Worm (Caenorhabditis elegans): ENCODE data around the gene F31D5.2.

The F31D5.2 gene

DNA sequence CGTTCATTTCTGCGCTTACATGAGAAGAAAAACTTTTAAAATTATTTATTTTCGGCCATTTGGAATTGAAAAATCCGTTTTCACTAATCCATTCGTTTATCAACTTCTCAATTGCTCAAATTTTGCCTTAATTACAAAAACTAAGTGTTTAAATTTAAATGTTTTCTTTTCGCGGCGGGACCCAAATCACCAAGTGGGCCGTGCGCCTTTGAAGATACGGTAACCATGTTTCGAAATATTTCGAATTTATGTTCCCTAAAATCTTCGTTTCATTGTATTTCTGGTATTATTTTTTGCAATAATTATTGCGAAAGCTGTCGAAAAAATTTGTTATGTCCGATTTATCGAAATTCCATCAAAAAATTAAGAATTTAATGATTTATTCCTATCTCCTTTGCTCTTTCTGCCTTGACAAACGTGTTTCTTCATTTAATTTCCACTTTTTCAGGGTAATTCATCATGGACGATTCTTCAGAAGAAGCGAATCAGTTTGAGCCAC is 11.2 kb downstream of the F31D5.2 start, which contains the start of gene C16A11.4:
Gene C16A11.4, plus strand, starts transcription at position 449 of the 499 bp plus-strand sequence.
- TF ChIP-seq pha-4 (GFP tag; IDR thresholded peaks at IDR 0.05) = no peak
- TF ChIP-seq pha-4 (tag; optimal IDR thresholded peaks at IDR 0.05) = no peak
- TF ChIP-seq lin-38 (GFP tag; IDR thresholded peaks at IDR 0.05) = peak; percentile 28
- TF ChIP-seq nhr-10 (tag; optimal IDR thresholded peaks at IDR 0.05) = no peak
- no peak for TF ChIP-seq daf-8 (GFP tag; IDR thresholded peaks at IDR 0.05)

DNA sequence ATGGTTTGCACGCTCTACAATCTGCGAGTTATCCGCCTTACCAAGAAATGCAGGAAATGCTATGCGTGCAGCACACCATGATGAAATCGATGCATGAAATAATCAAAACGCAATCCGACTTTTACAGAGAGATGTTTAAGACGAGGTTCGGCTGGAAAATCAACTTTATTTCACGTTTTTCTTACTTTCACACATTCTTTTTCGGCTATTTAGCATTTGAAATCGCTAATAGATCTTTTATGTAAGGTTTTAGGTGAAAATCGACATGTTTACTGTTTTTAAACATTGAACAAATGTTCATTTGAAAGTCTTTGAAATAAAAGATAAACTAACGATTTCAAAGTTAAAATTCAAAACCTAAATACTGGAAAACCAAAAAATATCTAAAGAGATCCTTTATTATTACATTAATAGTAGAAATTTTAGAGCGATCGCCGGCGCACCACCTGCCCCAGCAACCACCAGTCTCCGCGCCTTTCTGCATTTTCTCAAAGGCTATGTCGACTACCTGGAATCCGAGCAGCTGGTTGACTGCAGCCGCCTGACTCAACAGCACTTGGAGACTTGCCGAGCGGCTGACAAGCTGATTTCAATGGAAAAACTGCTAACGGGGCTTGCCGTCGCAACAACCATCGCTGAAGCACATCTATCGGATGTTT is 12.8 kb downstream of the F31D5.2 start:
- TF ChIP-seq lsy-2 (tag; optimal IDR thresholded peaks at IDR 0.05) (no peak), nhr-102 (tag; optimal IDR thresholded peaks at IDR 0.05) (no peak), ceh-44 (GFP tag; IDR thresholded peaks at IDR 0.05) (no peak), nhr-28 (tag; optimal IDR thresholded peaks at IDR 0.05) (no peak), ZK337.2 (GFP tag; IDR thresholded peaks at IDR 0.05) (no peak), skn-1 (tag; optimal IDR thresholded peaks at IDR 0.05) (no peak), Y48G9A.11 (GFP tag; IDR thresholded peaks at IDR 0.05) (peak; percentile 29; the same call in 1 of the 2 replicates), nhr-237 (tag; optimal IDR thresholded peaks at IDR 0.05) (no peak), zip-11 (GFP tag; IDR thresholded peaks at IDR 0.05) (no peak), daf-16 (GFP tag; optimal IDR thresholded peaks at IDR 0.05) (no peak), daf-16 (tag; optimal IDR thresholded peaks at IDR 0.05) (no peak), daf-8 (GFP tag; IDR thresholded peaks at IDR 0.05) (no peak), lin-38 (GFP tag; IDR thresholded peaks at IDR 0.05) (peak; percentile 59), hmg-1.1 (GFP tag; IDR thresholded peaks at IDR 0.05) (no peak), snpc-1.2 (GFP tag; IDR thresholded peaks at IDR 0.05) (peak; percentile 53; the same call in 1 of the 2 replicates), madf-9 (GFP tag; conservative IDR thresholded peaks at IDR 0.05) (no peak), D1046.2 (GFP tag; IDR thresholded peaks at IDR 0.05) (peak; percentile 7; the same call in 1 of the 2 replicates), nhr-42 (GFP tag; IDR thresholded peaks at IDR 0.05) (no peak), nhr-41 (GFP tag; IDR thresholded peaks at IDR 0.05) (no peak), T26A8.4 (GFP tag; IDR thresholded peaks at IDR 0.05) (no peak), spr-3 (GFP tag; optimal IDR thresholded peaks at IDR 0.05) (no peak), ceh-28 (tag; optimal IDR thresholded peaks at IDR 0.05) (no peak), mdl-1 (tag; optimal IDR thresholded peaks at IDR 0.05) (no peak), lin-15B (tag; optimal IDR thresholded peaks at IDR 0.05) (no peak), nhr-111 (GFP tag; optimal IDR thresholded peaks at IDR 0.05) (peak; percentile 33), lim-7 (GFP tag; IDR thresholded peaks at IDR 0.05) (no peak), ama-1 (optimal IDR thresholded peaks at IDR 0.05) (no peak), ztf-11 (tag; optimal IDR thresholded peaks at IDR 0.05) (no peak), Y5F2A.4 (GFP tag; optimal IDR thresholded peaks at IDR 0.05) (no peak), Y75B8A.6 (GFP tag; IDR thresholded peaks at IDR 0.05) (no peak), tag-97 (GFP tag; IDR thresholded peaks at IDR 0.05) (no peak), madf-5 (GFP tag; IDR thresholded peaks at IDR 0.05) (no peak), attf-4 (tag; optimal IDR thresholded peaks at IDR 0.05) (no peak), F26F4.8 (GFP tag; conservative IDR thresholded peaks at IDR 0.05) (peak; percentile 66; the same call in 1 of the 2 replicates), hlh-11 (tag; optimal IDR thresholded peaks at IDR 0.05) (no peak), saeg-2 (GFP tag; IDR thresholded peaks at IDR 0.05) (0 out of 2 replicates have a peak, but pooled peaks have one; percentile 29), ceh-32 (tag; optimal IDR thresholded peaks at IDR 0.05; ENCODE audit: poor library complexity) (no peak), pha-4 (GFP tag; IDR thresholded peaks at IDR 0.05) (peak; percentile 53), pha-4 (tag; optimal IDR thresholded peaks at IDR 0.05) (no peak), mdt-29 (GFP tag; IDR thresholded peaks at IDR 0.05) (no peak), F44E2.7 (GFP tag; IDR thresholded peaks at IDR 0.05) (no peak), sdz-12 (GFP tag; optimal IDR thresholded peaks at IDR 0.05) (no peak), duxl-1 (tag; optimal IDR thresholded peaks at IDR 0.05; ENCODE audit: poor library complexity) (no peak), F37D6.2 (tag; optimal IDR thresholded peaks at IDR 0.05) (no peak), daf-12 (tag; optimal IDR thresholded peaks at IDR 0.05) (no peak), php-3 (GFP tag; IDR thresholded peaks at IDR 0.05) (peak; percentile 36; the same call in 1 of the 2 replicates), nhr-76 (tag; optimal IDR thresholded peaks at IDR 0.05) (no peak)
